Worm (Caenorhabditis elegans): ENCODE measurements around the gene daf-4.

Gene daf-4

DNA sequence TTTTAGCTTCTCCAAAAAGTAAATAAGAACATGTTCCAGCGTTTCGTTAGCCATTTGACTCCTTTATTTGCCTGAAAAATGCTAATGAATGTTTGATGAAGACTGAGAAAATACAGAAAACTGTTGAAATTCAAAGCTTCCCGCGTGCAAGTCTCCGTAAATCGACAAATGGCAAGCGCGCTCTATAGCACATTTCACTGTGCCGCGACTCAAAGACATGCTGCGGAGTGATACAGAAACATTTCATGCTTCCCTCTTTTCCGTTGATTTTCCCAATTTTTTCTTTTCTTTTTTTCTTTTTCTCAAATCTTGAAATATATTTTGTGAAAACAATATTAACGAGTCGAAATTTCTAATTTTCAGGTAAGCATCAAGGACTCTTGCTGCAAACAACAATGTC lies 54.0 kb downstream of the daf-4 start, which contains the start of the genes ska-3 and rps-12 (continued):
- peak; percentile 98 for TF ChIP-seq hlh-30 (tag; optimal IDR thresholded peaks at IDR 0.05; ENCODE audit: insufficient read depth)
- peak; percentile 86 for TF ChIP-seq zag-1 (tag; optimal IDR thresholded peaks at IDR 0.05)
- peak; percentile 99 for TF ChIP-seq mep-1 (tag; optimal IDR thresholded peaks at IDR 0.05)
- TF ChIP-seq madf-5 (GFP tag; IDR thresholded peaks at IDR 0.05): peak in 1 of 2 experiments; percentile 42; a peak in 1 of 4 replicates
- peak in 1 of 2 experiments; percentile 80 for TF ChIP-seq daf-16 (GFP tag; optimal IDR thresholded peaks at IDR 0.05)
- peak; percentile 91 for TF ChIP-seq daf-16 (tag; optimal IDR thresholded peaks at IDR 0.05)
- TF ChIP-seq nhr-41 (GFP tag; IDR thresholded peaks at IDR 0.05): 0 out of 2 replicates have a peak, but pooled peaks have one; percentile 62
- TF ChIP-seq arid-1 (GFP tag; conservative IDR thresholded peaks at IDR 0.05): peak; percentile 98
- TF ChIP-seq gei-8 (GFP tag; optimal IDR thresholded peaks at IDR 0.05): peak; percentile 63
- TF ChIP-seq nhr-6 (tag; optimal IDR thresholded peaks at IDR 0.05): peak; percentile 99
- peak; percentile 11 for TF ChIP-seq sdz-12 (GFP tag; optimal IDR thresholded peaks at IDR 0.05)
- peak; percentile 100 for TF ChIP-seq dve-1 (tag; optimal IDR thresholded peaks at IDR 0.05; ENCODE audit: insufficient read depth)
- peak; percentile 27 for TF ChIP-seq ceh-28 (tag; optimal IDR thresholded peaks at IDR 0.05)
- peak; percentile 98 for TF ChIP-seq rbr-2 (tag; optimal IDR thresholded peaks at IDR 0.05)
- TF ChIP-seq php-3 (GFP tag; IDR thresholded peaks at IDR 0.05): peak; percentile 64
- peak; percentile 100 for TF ChIP-seq aha-1 (tag)
- peak; percentile 98 for TF ChIP-seq mes-2 (tag; optimal IDR thresholded peaks at IDR 0.05; ENCODE audit: poor library complexity, severe bottlenecking)
- TF ChIP-seq hif-1 (tag; optimal IDR thresholded peaks at IDR 0.05): peak; percentile 49 to 92
- TF ChIP-seq ama-1 (optimal IDR thresholded peaks at IDR 0.05): peak; percentile 91
- peak; percentile 94 for TF ChIP-seq D1046.2 (GFP tag; IDR thresholded peaks at IDR 0.05)
- TF ChIP-seq egl-43 (GFP tag; IDR thresholded peaks at IDR 0.05): peak; percentile 89
- TF ChIP-seq lin-39 (tag; optimal IDR thresholded peaks at IDR 0.05): no peak
- peak; percentile 75; the same call in 1 of the 2 replicates for TF ChIP-seq ZK337.2 (GFP tag; IDR thresholded peaks at IDR 0.05)
- TF ChIP-seq pqm-1 (tag; optimal IDR thresholded peaks at IDR 0.05): peak; percentile 74
- peak; percentile 93 for TF ChIP-seq ztf-7 (tag; optimal IDR thresholded peaks at IDR 0.05)
- TF ChIP-seq tag-97 (GFP tag; IDR thresholded peaks at IDR 0.05): no peak
- TF ChIP-seq nhr-42 (GFP tag; IDR thresholded peaks at IDR 0.05): peak; percentile 96
- TF ChIP-seq ceh-82 (tag; optimal IDR thresholded peaks at IDR 0.05): no peak
- TF ChIP-seq ceh-20 (GFP tag; IDR thresholded peaks at IDR 0.05): peak; percentile 98
- TF ChIP-seq skn-1 (tag; optimal IDR thresholded peaks at IDR 0.05): no peak
- no peak for TF ChIP-seq egl-27 (tag; optimal IDR thresholded peaks at IDR 0.05)
- TF ChIP-seq daf-19 (GFP tag; conservative IDR thresholded peaks at IDR 0.05): peak; percentile 79; the same call in 1 of the 2 replicates
- no peak for TF ChIP-seq zip-11 (GFP tag; IDR thresholded peaks at IDR 0.05)
- TF ChIP-seq mxl-3 (GFP tag; optimal IDR thresholded peaks at IDR 0.05): peak; percentile 80
- TF ChIP-seq Y75B8A.6 (GFP tag; IDR thresholded peaks at IDR 0.05): peak; percentile 88
- TF ChIP-seq fos-1 (tag; optimal IDR thresholded peaks at IDR 0.05): peak; percentile 55
- peak; percentile 98 for TF ChIP-seq hmg-1.1 (GFP tag; IDR thresholded peaks at IDR 0.05)
- peak; percentile 88 for TF ChIP-seq vab-7 (GFP tag; IDR thresholded peaks at IDR 0.05)
- TF ChIP-seq Y5F2A.4 (GFP tag; optimal IDR thresholded peaks at IDR 0.05): peak; percentile 48

DNA sequence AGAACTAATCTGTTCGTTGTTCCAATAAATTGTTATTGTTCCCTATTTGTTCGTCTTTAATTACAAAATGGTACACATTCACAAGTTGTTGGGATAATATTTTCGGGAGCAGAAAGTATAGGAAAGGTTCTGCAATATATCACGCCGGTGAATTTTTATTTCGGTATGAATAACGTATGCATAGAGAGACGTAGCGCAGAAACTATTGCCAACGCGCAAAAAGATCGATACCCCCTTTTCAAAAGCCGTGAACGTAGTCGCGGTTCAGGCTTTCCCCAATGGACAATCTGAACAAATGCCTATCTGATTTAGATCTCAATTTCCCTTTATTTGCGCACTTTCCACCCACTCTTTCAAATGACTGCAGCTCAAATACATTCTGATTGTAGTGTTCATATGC lies 55.2 kb downstream of the daf-4 start, which contains the start of gene pst-2:
Gene pst-2 (plus strand): TSS at position 293 of the 400 bp plus-strand sequence.
- TF ChIP-seq dmd-8 (GFP tag; IDR thresholded peaks at IDR 0.05) (0 out of 2 replicates have a peak, but pooled peaks have one; percentile 16), arid-1 (GFP tag; conservative IDR thresholded peaks at IDR 0.05) (peak; percentile 31; the same call in 1 of the 2 replicates), unc-130 (GFP tag; optimal IDR thresholded peaks at IDR 0.05) (peak; percentile 19), F49E8.2 (tag; optimal IDR thresholded peaks at IDR 0.05; ENCODE audit: borderline replicate concordance) (peak; percentile 38), lin-38 (GFP tag; IDR thresholded peaks at IDR 0.05) (peak; percentile 77), nhr-77 (tag; optimal IDR thresholded peaks at IDR 0.05) (no peak), Y5F2A.4 (GFP tag; optimal IDR thresholded peaks at IDR 0.05) (no peak), T26A8.4 (GFP tag; IDR thresholded peaks at IDR 0.05) (no peak), dmd-6 (GFP tag; IDR thresholded peaks at IDR 0.05) (no peak), mep-1 (tag; optimal IDR thresholded peaks at IDR 0.05) (no peak), snpc-1.2 (GFP tag; IDR thresholded peaks at IDR 0.05) (peak; percentile 21; the same call in 1 of the 2 replicates), nhr-48 (tag; optimal IDR thresholded peaks at IDR 0.05) (no peak), snpc-4 (tag; optimal IDR thresholded peaks at IDR 0.05) (no peak), fos-1 (tag; optimal IDR thresholded peaks at IDR 0.05) (no peak), egl-27 (tag; optimal IDR thresholded peaks at IDR 0.05) (no peak), pha-4 (GFP tag; IDR thresholded peaks at IDR 0.05) (peak; percentile 18; the same call in 1 of the 2 replicates), pha-4 (tag; optimal IDR thresholded peaks at IDR 0.05) (no peak), Y48G9A.11 (GFP tag; IDR thresholded peaks at IDR 0.05) (peak; percentile 69)
